Worm (Caenorhabditis elegans) whole organism, L3 larva: ENCODE measurements around the gene R166.3.

Experiments
- R02D3.7 ChIP-seq: fragments of 150-350 bp; optimal IDR thresholded peaks from 2 replicates; lab custom pipeline; 2014; ENCODE audit warnings: missing biosample characterization, missing genetic modification characterization
- ZK546.5 ChIP-seq: sonication (generic microtip); optimal IDR thresholded peaks from 2 replicates; lab custom pipeline; 2017; ENCODE audit warnings: missing biosample characterization, missing genetic modification characterization
- aly-2 ChIP-seq: fragments of 150-350 bp; optimal IDR thresholded peaks from 2 replicates; lab custom pipeline; 2014; ENCODE audit warnings: missing biosample characterization, missing genetic modification characterization
- ama-1 ChIP-seq: fragments of 150-350 bp; optimal IDR thresholded peaks from 2 replicates; lab custom pipeline; 2018
- ceh-16 ChIP-seq: sonication (generic microtip); optimal IDR thresholded peaks from 2 replicates; lab custom pipeline; 2017; ENCODE audit warnings: missing biosample characterization, missing genetic modification characterization
- ceh-28 ChIP-seq: fragments of 150-350 bp; optimal IDR thresholded peaks from 2 replicates; lab custom pipeline; 2014; ENCODE audit warnings: missing biosample characterization, missing genetic modification reagents, missing genetic modification characterization
- ceh-82 ChIP-seq: fragments of 150-350 bp; optimal IDR thresholded peaks from 2 replicates; lab custom pipeline; 2014; ENCODE audit warnings: missing biosample characterization, missing genetic modification characterization
- ceh-9 ChIP-seq: sonication (generic microtip); optimal IDR thresholded peaks from 2 replicates; lab custom pipeline; 2018; ENCODE audit warnings: missing biosample characterization, missing genetic modification characterization
- daf-12 ChIP-seq: fragments of 150-350 bp; optimal IDR thresholded peaks from 2 replicates; lab custom pipeline; 2014; ENCODE audit warnings: missing biosample characterization, missing genetic modification reagents, missing genetic modification characterization
- egl-27 ChIP-seq: sonication (generic microtip); optimal IDR thresholded peaks from 4 replicates; lab custom pipeline; 2017; ENCODE audit warnings: missing biosample characterization, missing genetic modification reagents, missing genetic modification characterization
- egl-5 ChIP-seq: fragments of 150-350 bp; optimal IDR thresholded peaks from 2 replicates; lab custom pipeline; 2017; ENCODE audit warnings: missing biosample characterization, missing genetic modification reagents, missing genetic modification characterization, inconsistent platforms
- elt-1 ChIP-seq: fragments of 150-350 bp; optimal IDR thresholded peaks from 2 replicates; lab custom pipeline; 2014; ENCODE audit warnings: missing biosample characterization, missing genetic modification characterization
- elt-3 ChIP-seq, 3 experiments: fragments of 150-350 bp in 1 of 3; sonication (generic microtip) in 2 of 3; optimal IDR thresholded peaks; 2 replicates in 2 of 3; 4 replicates in 1 of 3; lab custom pipeline; 2014 to 2017; ENCODE audit warnings: missing biosample characterization in 3 of 3, missing genetic modification characterization in 3 of 3
- eor-1 ChIP-seq, 2 experiments: fragments of 150-350 bp; optimal IDR thresholded peaks; 2 replicates each; lab custom pipeline; 2014 to 2018; ENCODE audit warnings: missing biosample characterization in 2 of 2, missing genetic modification characterization in 2 of 2
- fkh-10 ChIP-seq: sonication (generic microtip); optimal IDR thresholded peaks from 2 replicates; lab custom pipeline; 2017; ENCODE audit warnings: missing biosample characterization, missing genetic modification reagents, missing genetic modification characterization
- fkh-2 ChIP-seq: fragments of 150-350 bp; optimal IDR thresholded peaks from 2 replicates; lab custom pipeline; 2014; ENCODE audit warnings: missing biosample characterization, missing genetic modification reagents, missing genetic modification characterization
- fos-1 ChIP-seq: fragments of 150-350 bp; optimal IDR thresholded peaks from 2 replicates; lab custom pipeline; 2014; ENCODE audit warnings: missing biosample characterization, missing genetic modification characterization
- hmg-11 ChIP-seq: sonication (generic microtip); optimal IDR thresholded peaks from 2 replicates; lab custom pipeline; 2016; ENCODE audit warnings: missing genetic modification characterization, missing compliant biosample characterization
- jun-1 ChIP-seq: fragments of 150-350 bp; optimal IDR thresholded peaks from 2 replicates; lab custom pipeline; 2014; ENCODE audit warnings: missing biosample characterization, missing genetic modification reagents, missing genetic modification characterization
- lin-15B ChIP-seq: fragments of 150-350 bp; optimal IDR thresholded peaks from 2 replicates; lab custom pipeline; 2014; ENCODE audit warnings: missing biosample characterization, missing genetic modification characterization
- lin-39 ChIP-seq: fragments of 150-350 bp; optimal IDR thresholded peaks from 2 replicates; lab custom pipeline; 2018; ENCODE audit warnings: missing biosample characterization, missing genetic modification reagents, missing genetic modification characterization
- mdl-1 ChIP-seq: fragments of 150-350 bp; optimal IDR thresholded peaks from 2 replicates; lab custom pipeline; 2014; ENCODE audit warnings: missing biosample characterization, missing genetic modification characterization
- mml-1 ChIP-seq: fragments of 150-350 bp; sonication (generic microtip); optimal IDR thresholded peaks from 3 replicates; lab custom pipeline; 2014; ENCODE audit warnings: missing biosample characterization, missing genetic modification characterization
- nfya-1 ChIP-seq: sonication (generic microtip); optimal IDR thresholded peaks from 2 replicates; lab custom pipeline; 2017; ENCODE audit warnings: missing genetic modification characterization, mild to moderate bottlenecking, missing compliant biosample characterization, antibody characterized with exemption, moderate library complexity; ENCODE audit not compliant: insufficient read depth
- nhr-11 ChIP-seq: fragments of 150-350 bp; optimal IDR thresholded peaks from 2 replicates; lab custom pipeline; 2014; ENCODE audit warnings: missing biosample characterization, missing genetic modification characterization
- nhr-12 ChIP-seq: fragments of 150-350 bp; optimal IDR thresholded peaks from 2 replicates; lab custom pipeline; 2014; ENCODE audit warnings: missing biosample characterization, missing genetic modification characterization
- nhr-23 ChIP-seq: fragments of 150-350 bp; optimal IDR thresholded peaks from 2 replicates; lab custom pipeline; 2014; ENCODE audit warnings: missing biosample characterization, missing genetic modification reagents, missing genetic modification characterization
- nhr-237 ChIP-seq: fragments of 150-350 bp; optimal IDR thresholded peaks from 2 replicates; lab custom pipeline; 2014; ENCODE audit warnings: missing biosample characterization, missing genetic modification characterization
- nhr-25 ChIP-seq: sonication (generic microtip); optimal IDR thresholded peaks from 2 replicates; lab custom pipeline; 2017; ENCODE audit warnings: missing biosample characterization, missing genetic modification characterization
- nhr-28 ChIP-seq: fragments of 150-350 bp; optimal IDR thresholded peaks from 2 replicates; lab custom pipeline; 2014; ENCODE audit warnings: missing biosample characterization, missing genetic modification characterization
- nhr-43 ChIP-seq: sonication (generic microtip); optimal IDR thresholded peaks from 2 replicates; lab custom pipeline; 2016; ENCODE audit warnings: mild to moderate bottlenecking, missing genetic modification characterization, missing compliant biosample characterization; ENCODE audit not compliant: poor library complexity, severe bottlenecking
- nhr-67 ChIP-seq: fragments of 150-350 bp; optimal IDR thresholded peaks from 2 replicates; lab custom pipeline; 2014; ENCODE audit warnings: missing biosample characterization, missing genetic modification characterization
- nhr-76 ChIP-seq: fragments of 150-350 bp; sonication (generic microtip); optimal IDR thresholded peaks from 5 replicates; lab custom pipeline; 2014; ENCODE audit warnings: missing biosample characterization, missing genetic modification characterization
- nhr-77 ChIP-seq: fragments of 150-350 bp; optimal IDR thresholded peaks from 2 replicates; lab custom pipeline; 2014; ENCODE audit warnings: missing biosample characterization, missing genetic modification characterization
- pha-4 ChIP-seq: fragments of 150-350 bp; optimal IDR thresholded peaks from 2 replicates; lab custom pipeline; 2014; ENCODE audit warnings: missing biosample characterization, missing genetic modification reagents, missing genetic modification characterization
- pqm-1 ChIP-seq: fragments of 150-350 bp; optimal IDR thresholded peaks from 2 replicates; lab custom pipeline; 2017; ENCODE audit warnings: missing biosample characterization, missing genetic modification characterization, inconsistent platforms
- sea-2 ChIP-seq: fragments of 150-350 bp; sonication (generic microtip); optimal IDR thresholded peaks from 4 replicates; lab custom pipeline; 2014; ENCODE audit warnings: missing biosample characterization, missing genetic modification reagents, missing genetic modification characterization
- skn-1 ChIP-seq: fragments of 150-350 bp; optimal IDR thresholded peaks from 2 replicates; lab custom pipeline; 2014; ENCODE audit warnings: missing biosample characterization, missing genetic modification characterization
- snpc-4 ChIP-seq: fragments of 150-350 bp; optimal IDR thresholded peaks from 2 replicates; lab custom pipeline; 2014; ENCODE audit warnings: missing biosample characterization, missing genetic modification characterization
- tbx-2 ChIP-seq: sonication (generic microtip); optimal IDR thresholded peaks from 2 replicates; lab custom pipeline; 2016; ENCODE audit warnings: mild to moderate bottlenecking, missing genetic modification characterization, missing compliant biosample characterization
- unc-39 ChIP-seq: sonication (generic microtip); optimal IDR thresholded peaks from 4 replicates; lab custom pipeline; 2017; ENCODE audit warnings: missing biosample characterization, missing genetic modification characterization
- zag-1 ChIP-seq: fragments of 150-350 bp; optimal IDR thresholded peaks from 2 replicates; lab custom pipeline; 2014; ENCODE audit warnings: missing biosample characterization, missing genetic modification characterization
- ztf-11 ChIP-seq: fragments of 150-350 bp; optimal IDR thresholded peaks from 2 replicates; lab custom pipeline; 2014; ENCODE audit warnings: missing biosample characterization, missing genetic modification characterization
- ztf-4 ChIP-seq: fragments of 150-350 bp; optimal IDR thresholded peaks from 2 replicates; lab custom pipeline; 2014; ENCODE audit warnings: missing biosample characterization, missing genetic modification characterization

Gene R166.3

DNA sequence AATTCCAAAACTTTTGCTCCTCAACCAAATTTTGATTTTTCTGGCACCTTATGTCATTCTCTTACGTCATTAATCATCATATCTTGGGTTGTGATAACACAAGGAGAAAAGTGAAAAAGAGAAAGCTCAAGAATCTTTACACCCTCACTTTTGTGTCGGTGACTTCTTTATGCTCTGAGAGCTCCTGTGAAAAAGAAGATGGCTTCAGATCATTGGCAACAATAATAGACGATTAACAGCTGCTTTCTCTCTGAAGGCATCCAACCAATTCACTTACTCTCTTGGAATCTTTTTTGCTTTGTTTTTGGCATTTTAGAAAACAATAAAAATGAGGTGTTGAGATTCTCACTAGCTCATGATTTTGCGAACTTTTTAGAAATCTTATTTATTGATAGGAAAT is 30.4 kb upstream of the R166.3 start:
- TF ChIP-seq nhr-12 (tag; lab: Kevin White, UChicago) = no peak
- peak; percentile 49 for TF ChIP-seq nhr-11 (tag; lab: Kevin White, UChicago)
- peak; percentile 18 for TF ChIP-seq nfya-1

DNA sequence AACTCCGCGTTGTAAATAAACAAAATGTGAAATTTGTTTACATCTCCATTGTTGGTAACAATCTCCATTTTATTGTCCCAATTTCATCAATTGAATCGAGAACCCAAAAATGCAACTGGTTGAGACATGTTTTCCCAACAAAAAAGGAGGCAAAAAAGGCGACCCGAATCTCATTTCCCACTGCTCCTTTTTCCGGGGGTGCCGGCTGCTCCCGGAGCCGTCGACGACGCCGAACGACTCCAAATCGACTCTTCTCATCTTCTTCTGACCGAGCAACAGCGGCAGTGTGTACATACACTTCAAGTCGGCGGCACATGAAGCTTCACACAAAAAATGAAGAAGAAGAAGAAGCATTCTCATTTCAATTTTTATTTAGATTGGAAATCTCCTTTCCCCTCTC is 27.3 kb upstream of the R166.3 start:
- TF ChIP-seq R02D3.7 (tag; lab: Kevin White, UChicago) (no peak), fkh-10 (GFP tag; lab: Kevin White, UChicago) (peak; percentile 9), ztf-4 (tag; lab: Kevin White, UChicago) (no peak), fkh-2 (tag; lab: Kevin White, UChicago) (no peak), nhr-76 (tag; lab: Kevin White, UChicago) (no peak), nhr-11 (tag; lab: Kevin White, UChicago) (no peak), tbx-2 (tag; lab: Kevin White, UChicago) (no peak)

ce11 chrII:10564578-10564977 is 25.4 kb upstream of the R166.3 start, which contains the start of the genes C06A1.6 and C06A1.7:
C06A1.6 (minus strand) TSS chrII:10564678.
C06A1.7 (plus strand) TSS chrII:10564891.
- TF ChIP-seq ceh-9 (tag; lab: Kevin White, UChicago) (no peak), fkh-2 (tag; lab: Kevin White, UChicago) (no peak), tbx-2 (tag; lab: Kevin White, UChicago) (no peak), aly-2 (no peak), ceh-16 (tag; lab: Kevin White, UChicago) (no peak), unc-39 (tag; lab: Kevin White, UChicago) (no peak), elt-3 (tag; optimal IDR thresholded peaks at IDR 0.05; lab: Kevin White, UChicago) (no peak), daf-12 (tag; lab: Kevin White, UChicago) (no peak), nhr-237 (no peak), nhr-25 (tag; lab: Kevin White, UChicago) (no peak)

DNA sequence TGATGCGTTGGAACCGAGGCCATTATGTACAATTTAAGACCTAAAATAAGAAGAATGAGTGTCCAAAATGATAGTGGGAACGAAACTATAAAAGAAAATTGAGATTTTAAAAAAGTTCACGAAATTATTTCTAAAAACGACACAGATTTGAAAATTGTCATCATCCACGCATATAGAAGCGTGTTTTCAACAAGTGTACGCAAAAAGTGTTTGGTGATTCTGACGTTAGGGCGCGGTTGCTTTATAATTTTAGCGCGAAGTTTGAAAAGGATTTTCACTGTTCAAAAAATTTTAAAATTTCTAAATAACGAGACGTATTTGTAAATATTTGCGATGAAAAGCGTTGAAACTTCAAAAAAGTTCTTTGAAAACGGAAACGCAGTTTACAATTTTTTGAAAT is 24.2 kb upstream of the R166.3 start, which contains the start of gene cdc-48.1:
cdc-48.1 (minus strand) TSS at position 40 of the 400 bp plus-strand sequence.
- peak; percentile 94 for TF ChIP-seq sea-2 (GFP tag; lab: Kevin White, UChicago)
- peak; percentile 100 for TF ChIP-seq pqm-1 (tag; lab: Kevin White, UChicago)
- TF ChIP-seq skn-1 (tag; lab: Kevin White, UChicago) = peak; percentile 100
- peak; percentile 99 for TF ChIP-seq ceh-82
- TF ChIP-seq ztf-11 (tag; lab: Kevin White, UChicago) = peak; percentile 54
- peak; percentile 100 for TF ChIP-seq fkh-10 (GFP tag; lab: Kevin White, UChicago)
- TF ChIP-seq nhr-77 = peak; percentile 97
- TF ChIP-seq ceh-9 (tag; lab: Kevin White, UChicago) = no peak
- peak; percentile 99 for TF ChIP-seq nhr-43 (tag; lab: Kevin White, UChicago)
- TF ChIP-seq ama-1 (lab: Kevin White, UChicago) = peak; percentile 93
- peak; percentile 99 for TF ChIP-seq lin-39
- no peak for TF ChIP-seq mml-1 (tag; lab: Kevin White, UChicago)
- TF ChIP-seq fkh-2 (tag; lab: Kevin White, UChicago) = peak; percentile 95
- peak; percentile 100 for TF ChIP-seq nhr-25 (tag; lab: Kevin White, UChicago)
- peak; percentile 100 for TF ChIP-seq fos-1
- no peak for TF ChIP-seq nhr-12 (tag; lab: Kevin White, UChicago)
- peak; percentile 98 for TF ChIP-seq R02D3.7 (tag; lab: Kevin White, UChicago)
- TF ChIP-seq hmg-11 (tag; lab: Kevin White, UChicago) = peak; percentile 98
- peak; percentile 94 for TF ChIP-seq nhr-76 (tag; lab: Kevin White, UChicago)
- TF ChIP-seq nhr-28 (tag; lab: Kevin White, UChicago) = peak; percentile 95
- peak; percentile 79 for TF ChIP-seq ceh-16 (tag; lab: Kevin White, UChicago)
- TF ChIP-seq egl-5 (tag; lab: Kevin White, UChicago) = peak; percentile 97
- peak in 1 of 2 experiments; percentile 62 for TF ChIP-seq eor-1 (tag; optimal IDR thresholded peaks at IDR 0.05; lab: Kevin White, UChicago)
- peak; percentile 80 for TF ChIP-seq ZK546.5 (tag; lab: Kevin White, UChicago)
- peak; percentile 97 for TF ChIP-seq elt-1 (tag; lab: Kevin White, UChicago)
- peak; percentile 99 for TF ChIP-seq aly-2
- peak; percentile 99 for TF ChIP-seq nfya-1
- peak; percentile 98 for TF ChIP-seq snpc-4
- peak; percentile 100 for TF ChIP-seq lin-15B
- peak; percentile 69 for TF ChIP-seq unc-39 (tag; lab: Kevin White, UChicago)
- TF ChIP-seq elt-3 (tag; optimal IDR thresholded peaks at IDR 0.05; lab: Kevin White, UChicago) = peak; percentile 96 to 100 (median 99)
- TF ChIP-seq zag-1 = peak; percentile 94
- TF ChIP-seq ceh-28 (tag; lab: Kevin White, UChicago) = peak; percentile 98
- TF ChIP-seq nhr-67 (tag; lab: Kevin White, UChicago) = peak; percentile 73
- TF ChIP-seq ztf-4 (tag; lab: Kevin White, UChicago) = peak; percentile 96
- peak; percentile 74 for TF ChIP-seq nhr-237
- TF ChIP-seq mdl-1 (tag; lab: Kevin White, UChicago) = peak; percentile 94
- peak; percentile 99 for TF ChIP-seq jun-1
- peak; percentile 96 for TF ChIP-seq daf-12 (tag; lab: Kevin White, UChicago)
- TF ChIP-seq tbx-2 (tag; lab: Kevin White, UChicago) = peak; percentile 97
- peak; percentile 99 for TF ChIP-seq egl-27 (tag; lab: Kevin White, UChicago)
- TF ChIP-seq pha-4 (tag; lab: Kevin White, UChicago) = peak; percentile 100
- TF ChIP-seq nhr-11 (tag; lab: Kevin White, UChicago) = peak; percentile 100
- peak; percentile 100 for TF ChIP-seq nhr-23 (tag; lab: Kevin White, UChicago)
